Worm (Caenorhabditis elegans) whole organism, late embryonic: ENCODE results near the gene bli-1.

Experiments
- C08G9.2 ChIP-seq: sonication (generic microtip); optimal IDR thresholded peaks from 2 replicates; lab custom pipeline; 2016; ENCODE audit warnings: mild to moderate bottlenecking, missing genetic modification characterization, moderate library complexity, missing compliant biosample characterization
- K02D7.2 ChIP-seq: sonication (generic microtip); optimal IDR thresholded peaks from 2 replicates; lab custom pipeline; 2017; ENCODE audit warnings: mild to moderate bottlenecking, missing genetic modification characterization, missing compliant biosample characterization
- ahr-1 ChIP-seq: sonication (generic microtip); optimal IDR thresholded peaks from 2 replicates; lab custom pipeline; 2016; ENCODE audit warnings: missing genetic modification characterization, missing compliant biosample characterization
- ama-1 ChIP-seq: fragments of 150-350 bp; optimal IDR thresholded peaks from 2 replicates; lab custom pipeline; 2014
- ceh-19 ChIP-seq: fragments of 200-800 bp; sonication (Bioruptor generic); optimal IDR thresholded peaks from 2 replicates; lab custom pipeline; 2018; ENCODE audit warnings: mild to moderate bottlenecking, missing genetic modification characterization, missing compliant biosample characterization
- ceh-24 ChIP-seq: sonication (generic microtip); optimal IDR thresholded peaks from 2 replicates; lab custom pipeline; 2016; ENCODE audit warnings: mild to moderate bottlenecking, missing genetic modification characterization, missing compliant biosample characterization
- ceh-30 ChIP-seq: fragments of 150-350 bp; optimal IDR thresholded peaks from 2 replicates; lab custom pipeline; 2014; ENCODE audit warnings: missing biosample characterization, missing genetic modification characterization
- ceh-31 ChIP-seq: sonication (generic microtip); optimal IDR thresholded peaks from 2 replicates; lab custom pipeline; 2016; ENCODE audit warnings: missing genetic modification characterization, missing compliant biosample characterization
- ceh-48 ChIP-seq: sonication (generic microtip); optimal IDR thresholded peaks from 2 replicates; lab custom pipeline; 2016; ENCODE audit warnings: missing genetic modification characterization, inconsistent platforms, missing compliant biosample characterization
- ceh-6 ChIP-seq: fragments of 200-800 bp; sonication (Bioruptor generic); optimal IDR thresholded peaks from 2 replicates; lab custom pipeline; 2018; ENCODE audit warnings: mild to moderate bottlenecking, missing genetic modification characterization, missing compliant biosample characterization
- dmd-4 ChIP-seq: sonication (generic microtip); optimal IDR thresholded peaks from 2 replicates; lab custom pipeline; 2016; ENCODE audit warnings: borderline replicate concordance, missing genetic modification characterization, missing compliant biosample characterization
- dve-1 ChIP-seq: sonication (generic microtip); optimal IDR thresholded peaks from 2 replicates; lab custom pipeline; 2017; ENCODE audit warnings: antibody characterized with exemption, mild to moderate bottlenecking, missing genetic modification characterization, missing compliant biosample characterization
- elt-2 ChIP-seq: sonication (generic microtip); optimal IDR thresholded peaks from 2 replicates; lab custom pipeline; 2016; ENCODE audit warnings: missing genetic modification reagents, missing genetic modification characterization, missing compliant biosample characterization
- elt-4 ChIP-seq: sonication (generic microtip); optimal IDR thresholded peaks from 2 replicates; lab custom pipeline; 2016; ENCODE audit warnings: missing genetic modification characterization, missing compliant biosample characterization
- fkh-10 ChIP-seq: fragments of 150-350 bp; optimal IDR thresholded peaks from 2 replicates; lab custom pipeline; 2014; ENCODE audit warnings: missing biosample characterization, missing genetic modification reagents, missing genetic modification characterization
- fkh-6 ChIP-seq: sonication (generic microtip); optimal IDR thresholded peaks from 2 replicates; lab custom pipeline; 2016; ENCODE audit warnings: missing genetic modification characterization, missing compliant biosample characterization
- gmeb-2 ChIP-seq: sonication (generic microtip); optimal IDR thresholded peaks from 2 replicates; lab custom pipeline; 2016; ENCODE audit warnings: missing genetic modification characterization, inconsistent platforms, missing compliant biosample characterization
- hlh-13 ChIP-seq: fragments of 200-800 bp; sonication (Bioruptor generic); optimal IDR thresholded peaks from 2 replicates; lab custom pipeline; 2018; ENCODE audit warnings: mild to moderate bottlenecking, missing genetic modification characterization, missing compliant biosample characterization
- hlh-15 ChIP-seq: sonication (generic microtip); optimal IDR thresholded peaks from 2 replicates; lab custom pipeline; 2016; ENCODE audit warnings: missing genetic modification characterization, missing compliant biosample characterization
- hlh-30 ChIP-seq: sonication (generic microtip); optimal IDR thresholded peaks from 2 replicates; lab custom pipeline; 2017; ENCODE audit warnings: antibody characterized with exemption, missing genetic modification characterization, missing compliant biosample characterization; ENCODE audit not compliant: insufficient read depth
- hlh-6 ChIP-seq: sonication (generic microtip); optimal IDR thresholded peaks from 2 replicates; lab custom pipeline; 2016; ENCODE audit warnings: missing genotype, missing genetic modification characterization, missing compliant biosample characterization
- lim-6 ChIP-seq: sonication (generic microtip); optimal IDR thresholded peaks from 2 replicates; lab custom pipeline; 2016; ENCODE audit warnings: missing genetic modification characterization, missing compliant biosample characterization
- lin-11 ChIP-seq: fragments of 200-800 bp; sonication (Bioruptor generic); optimal IDR thresholded peaks from 2 replicates; lab custom pipeline; 2018; ENCODE audit warnings: mild to moderate bottlenecking, missing genetic modification characterization, missing compliant biosample characterization
- nhr-11 ChIP-seq: fragments of 150-350 bp; optimal IDR thresholded peaks from 2 replicates; lab custom pipeline; 2014; ENCODE audit warnings: missing biosample characterization, missing genetic modification characterization
- nhr-232 ChIP-seq: sonication (generic microtip); optimal IDR thresholded peaks from 2 replicates; lab custom pipeline; 2016; ENCODE audit warnings: missing genetic modification characterization, missing compliant biosample characterization
- npax-4 ChIP-seq: sonication (generic microtip); optimal IDR thresholded peaks from 2 replicates; lab custom pipeline; 2016; ENCODE audit warnings: missing genetic modification characterization, missing compliant biosample characterization
- pat-9 ChIP-seq: fragments of 200-800 bp; sonication (Bioruptor generic); optimal IDR thresholded peaks from 2 replicates; lab custom pipeline; 2018; ENCODE audit warnings: mild to moderate bottlenecking, missing genetic modification characterization, moderate library complexity, missing compliant biosample characterization
- pha-4 ChIP-seq: fragments of 150-350 bp; optimal IDR thresholded peaks from 2 replicates; lab custom pipeline; 2018; ENCODE audit warnings: missing biosample characterization, missing genetic modification reagents, missing genetic modification characterization
- ref-2 ChIP-seq: sonication (generic microtip); optimal IDR thresholded peaks from 2 replicates; lab custom pipeline; 2016; ENCODE audit warnings: missing genetic modification characterization, missing compliant biosample characterization
- rnt-1 ChIP-seq: sonication (generic microtip); optimal IDR thresholded peaks from 2 replicates; lab custom pipeline; 2016; ENCODE audit warnings: missing genetic modification characterization, missing compliant biosample characterization
- sox-2 ChIP-seq: fragments of 200-800 bp; sonication (Bioruptor generic); IDR thresholded peaks from 2 replicates; pipeline ENCODE4 v1.3.6; 2022; ENCODE audit warnings: missing genetic modification reagents, missing genetic modification characterization, missing compliant biosample characterization
- sox-4 ChIP-seq: sonication (generic microtip); optimal IDR thresholded peaks from 2 replicates; lab custom pipeline; 2017; ENCODE audit warnings: mild to moderate bottlenecking, missing genetic modification characterization, inconsistent platforms, missing compliant biosample characterization
- unc-3 ChIP-seq, 2 experiments: fragments of 200-800 bp in 1 of 2; sonication (Bioruptor generic) in 1 of 2; sonication (generic microtip) in 1 of 2; conservative IDR thresholded peaks in 1 of 2; optimal IDR thresholded peaks in 1 of 2; 2 replicates each; pipeline versions ENCODE4 v1.3.6 to Lab custom; 2016 to 2022; ENCODE audit warnings: missing compliant biosample characterization in 2 of 2, missing genetic modification characterization in 2 of 2, missing genetic modification reagents in 1 of 2
- unc-42 ChIP-seq: sonication (generic microtip); optimal IDR thresholded peaks from 2 replicates; lab custom pipeline; 2016; ENCODE audit warnings: missing genotype, missing genetic modification characterization, missing compliant biosample characterization
- zip-5 ChIP-seq: sonication (generic microtip); optimal IDR thresholded peaks from 2 replicates; lab custom pipeline; 2016; ENCODE audit warnings: missing genetic modification characterization, missing compliant biosample characterization
- ztf-16 ChIP-seq: sonication (generic microtip); optimal IDR thresholded peaks from 2 replicates; lab custom pipeline; 2017; ENCODE audit warnings: missing genetic modification characterization, missing compliant biosample characterization

Gene bli-1

ce11 chrII:10693655-10694054, 15.1 kb upstream of the bli-1 start, which contains the start of gene gbh-1:
gbh-1 (minus strand) TSS chrII:10693803.
- no peak for TF ChIP-seq ahr-1 (tag; lab: Kevin White, UChicago)
- TF ChIP-seq lim-6 (tag; lab: Kevin White, UChicago), result no peak
- TF ChIP-seq ceh-48 (tag; lab: Kevin White, UChicago), result no peak
- no peak for TF ChIP-seq hlh-30 (tag; lab: Kevin White, UChicago)
- TF ChIP-seq sox-4, result no peak
- no peak for TF ChIP-seq pha-4 (tag; lab: Kevin White, UChicago)
- TF ChIP-seq elt-2 (tag; lab: Kevin White, UChicago), result peak; percentile 17
- no peak for TF ChIP-seq dve-1 (tag; lab: Kevin White, UChicago)
- TF ChIP-seq, all 69 proteins: peak for 1

ce11 chrII:10694713-10695112, 14.0 kb upstream of the bli-1 start, which contains the start of gene lgc-57:
lgc-57 (plus strand) TSS chrII:10695013.
- TF ChIP-seq gmeb-2 (tag; lab: Kevin White, UChicago) (no peak), ama-1 (lab: Kevin White, UChicago) (no peak), hlh-13 (no peak), ceh-31 (tag; lab: Kevin White, UChicago) (no peak), elt-4 (tag; lab: Kevin White, UChicago) (no peak), sox-4 (no peak), pat-9 (no peak), zip-5 (no peak), hlh-6 (tag; lab: Kevin White, UChicago) (no peak), rnt-1 (no peak), nhr-11 (no peak)

ce11 chrII:10696060-10696459, 12.7 kb upstream of the bli-1 start:
- TF ChIP-seq sox-2 (GFP tag; lab: Robert Waterston, UW) (no peak), unc-42 (tag; lab: Kevin White, UChicago) (peak; percentile 77)
- TF ChIP-seq, all 69 proteins: peak for 1

ce11 chrII:10703594-10704384, 5.0 kb upstream of the bli-1 start, which contains the start of gene col-79:
col-79 (plus strand) TSS chrII:10703613.
- TF ChIP-seq hlh-6 (tag; lab: Kevin White, UChicago) (peak; percentile 40), ceh-19 (GFP tag; lab: Kevin White, UChicago) (no peak)

- TF ChIP-seq ztf-16 (tag; lab: Kevin White, UChicago) (no peak), dmd-4 (tag; lab: Kevin White, UChicago) (no peak), ceh-24 (tag; lab: Kevin White, UChicago) (no peak), fkh-10 (GFP tag; lab: Kevin White, UChicago) (no peak), ceh-6 (no peak), nhr-11 (no peak), K02D7.2 (no peak), nhr-232 (tag; lab: Kevin White, UChicago) (no peak), elt-2 (tag; lab: Kevin White, UChicago) (no peak), dve-1 (tag; lab: Kevin White, UChicago) (no peak)
Measured at ce11 chrII:10704575-10705170, 4.1 kb upstream of the bli-1 start, which contains the start of gene col-39. col-39 (plus strand) TSS chrII:10704916.

- TF ChIP-seq ref-2 (tag; lab: Kevin White, UChicago), result no peak
- TF ChIP-seq fkh-6 (tag; lab: Kevin White, UChicago), result no peak
- peak; percentile 22 for TF ChIP-seq C08G9.2
- no peak for TF ChIP-seq ceh-30 (tag; lab: Kevin White, UChicago)
- TF ChIP-seq hlh-6 (tag; lab: Kevin White, UChicago), result peak; percentile 52
- peak; percentile 50 for TF ChIP-seq elt-4 (tag; lab: Kevin White, UChicago)
- TF ChIP-seq unc-3 (GFP tag; conservative IDR thresholded peaks at IDR 0.05; lab: Robert Waterston, UW), result no peak
- TF ChIP-seq unc-3 (tag; optimal IDR thresholded peaks at IDR 0.05; lab: Kevin White, UChicago), result no peak
- no peak for TF ChIP-seq ceh-48 (tag; lab: Kevin White, UChicago)
- no peak for TF ChIP-seq npax-4 (tag; lab: Kevin White, UChicago)
- no peak for TF ChIP-seq hlh-15 (tag; lab: Kevin White, UChicago)
- TF ChIP-seq lin-11, result no peak
- no peak for TF ChIP-seq zip-5
- no peak for TF ChIP-seq ceh-19 (GFP tag; lab: Kevin White, UChicago)
- TF ChIP-seq, all 69 proteins: peak for 3
Measured at ce11 chrII:10705347-10705996, 3.3 kb upstream of the bli-1 start.
